Fruit fly (Drosophila melanogaster) whole organism, embryonic: ENCODE data around the gene Nup43.

Source experiments
- Aef1 ChIP-seq: fragments of 200-800 bp; sonication (Bioruptor generic); IDR thresholded peaks from 3 replicates; pipeline ENCODE4 v1.3.6; 2022; ENCODE audit warnings: missing biosample characterization, missing genetic modification characterization
- Atf-2 ChIP-seq: fragments of 200-800 bp; sonication (Bioruptor generic); optimal IDR thresholded peaks from 2 replicates; lab custom pipeline; 2016; ENCODE audit warnings: missing biosample characterization, missing genetic modification characterization
- CG10543 ChIP-seq: fragments of 200-800 bp; sonication (Bioruptor generic); optimal IDR thresholded peaks from 3 replicates; lab custom pipeline; 2017; ENCODE audit warnings: missing biosample characterization, mild to moderate bottlenecking, missing genetic modification characterization, moderate library complexity
- CG11247 ChIP-seq: fragments of 200-800 bp; sonication (Bioruptor generic); IDR thresholded peaks from 2 replicates; pipeline ENCODE4 v1.3.6; 2022; ENCODE audit warnings: missing biosample characterization, missing genetic modification characterization
- CG11456 ChIP-seq: fragments of 200-800 bp; sonication (Bioruptor generic); IDR thresholded peaks from 3 replicates; pipeline ENCODE4 v1.3.6; 2022; ENCODE audit warnings: missing biosample characterization, missing genetic modification characterization
- CG12155 ChIP-seq: fragments of 200-800 bp; sonication (Bioruptor generic); optimal IDR thresholded peaks from 3 replicates; lab custom pipeline; 2016; ENCODE audit warnings: missing biosample characterization, missing genetic modification characterization
- CG1647 ChIP-seq: fragments of 200-800 bp; sonication (Bioruptor generic); optimal IDR thresholded peaks from 3 replicates; lab custom pipeline; 2016; ENCODE audit warnings: missing biosample characterization, missing genetic modification characterization
- CG17328 ChIP-seq: fragments of 200-800 bp; sonication (Bioruptor generic); IDR thresholded peaks from 2 replicates; pipeline ENCODE4 v1.3.6; 2022; ENCODE audit warnings: missing biosample characterization, missing genetic modification characterization
- CG2129 ChIP-seq: fragments of 200-800 bp; sonication (Bioruptor generic); IDR thresholded peaks from 2 replicates; pipeline ENCODE4 v1.3.6; 2022; ENCODE audit warnings: missing biosample characterization, missing genetic modification characterization; ENCODE audit not compliant: partially characterized antibody
- CG2202 ChIP-seq: fragments of 200-800 bp; sonication (Bioruptor generic); optimal IDR thresholded peaks from 2 replicates; lab custom pipeline; 2018; ENCODE audit warnings: missing biosample characterization, mild to moderate bottlenecking, missing genetic modification characterization
- CG3163 ChIP-seq: fragments of 200-800 bp; sonication (Bioruptor generic); optimal IDR thresholded peaks from 3 replicates; lab custom pipeline; 2016; ENCODE audit warnings: missing biosample characterization, missing genetic modification characterization
- CG3726 ChIP-seq: fragments of 200-800 bp; sonication (Bioruptor generic); IDR thresholded peaks from 3 replicates; pipeline ENCODE4, ENCODE4 v1.3.6; 2022; ENCODE audit warnings: missing biosample characterization, missing genetic modification characterization
- CG4282 ChIP-seq: fragments of 200-800 bp; sonication (Bioruptor generic); optimal IDR thresholded peaks from 2 replicates; lab custom pipeline; 2016; ENCODE audit warnings: missing biosample characterization, missing genetic modification characterization
- CG7745 ChIP-seq: fragments of 200-800 bp; sonication (Bioruptor generic); optimal IDR thresholded peaks from 2 replicates; lab custom pipeline; 2018; ENCODE audit warnings: missing biosample characterization, mild to moderate bottlenecking, missing genetic modification characterization, moderate library complexity
- CG7987 ChIP-seq: fragments of 200-800 bp; sonication (Bioruptor generic); optimal IDR thresholded peaks from 2 replicates; lab custom pipeline; 2018; ENCODE audit warnings: missing biosample characterization, mild to moderate bottlenecking, missing genetic modification characterization, moderate library complexity
- CG9437 ChIP-seq: fragments of 200-800 bp; sonication (Bioruptor generic); optimal IDR thresholded peaks from 2 replicates; lab custom pipeline; 2018; ENCODE audit warnings: missing biosample characterization, mild to moderate bottlenecking, missing genetic modification characterization
- CG9609 ChIP-seq: fragments of 200-800 bp; sonication (Bioruptor generic); optimal IDR thresholded peaks from 3 replicates; lab custom pipeline; 2016; ENCODE audit warnings: missing biosample characterization, missing genetic modification characterization
- CoRest ChIP-seq: fragments of 200-800 bp; sonication (Bioruptor generic); optimal IDR thresholded peaks from 3 replicates; lab custom pipeline; 2018; ENCODE audit warnings: missing biosample characterization, mild to moderate bottlenecking, missing genetic modification characterization, moderate library complexity
- Dip2 ChIP-seq: fragments of 200-800 bp; sonication (Bioruptor generic); IDR thresholded peaks from 2 replicates; pipeline ENCODE4 v1.3.6; 2022; ENCODE audit warnings: missing biosample characterization, missing genetic modification characterization
- E2f1 ChIP-seq: fragments of 200-800 bp; sonication (Bioruptor generic); IDR thresholded peaks from 2 replicates; pipeline ENCODE4 v1.3.6; 2022; ENCODE audit warnings: missing biosample characterization, missing genetic modification characterization
- HmgD ChIP-seq: fragments of 200-800 bp; sonication (Bioruptor generic); optimal IDR thresholded peaks from 3 replicates; lab custom pipeline; 2016; ENCODE audit warnings: missing biosample characterization, missing genetic modification characterization
- Lpt ChIP-seq: fragments of >200 bp; optimal IDR thresholded peaks from 2 replicates; lab custom pipeline; 2018; ENCODE audit warnings: missing biosample characterization, missing genetic modification characterization
- PHDP ChIP-seq: fragments of 200-800 bp; sonication (Bioruptor generic); optimal IDR thresholded peaks from 3 replicates; lab custom pipeline; 2018; ENCODE audit warnings: missing biosample characterization, mild to moderate bottlenecking, missing genetic modification characterization, moderate library complexity
- Ravus ChIP-seq: fragments of 200-800 bp; sonication (Bioruptor generic); IDR thresholded peaks from 2 replicates; pipeline ENCODE4 v1.3.6; 2022; ENCODE audit warnings: missing biosample characterization, missing genetic modification characterization
- Rfx ChIP-seq: fragments of 200-800 bp; sonication (Bioruptor generic); IDR thresholded peaks from 2 replicates; pipeline ENCODE4 v1.3.6; 2022; ENCODE audit warnings: missing biosample characterization, missing genetic modification characterization
- Rx ChIP-seq: fragments of 200-800 bp; sonication (Bioruptor generic); IDR thresholded peaks from 2 replicates; pipeline ENCODE4 v1.3.6; 2022; ENCODE audit warnings: missing biosample characterization, missing genetic modification characterization
- Side ChIP-seq: fragments of 200-800 bp; sonication (Bioruptor generic); optimal IDR thresholded peaks from 2 replicates; lab custom pipeline; 2016; ENCODE audit warnings: missing biosample characterization, missing genetic modification characterization
- cato ChIP-seq: fragments of 200-800 bp; sonication (Bioruptor generic); optimal IDR thresholded peaks from 2 replicates; lab custom pipeline; 2016; ENCODE audit warnings: missing biosample characterization, missing genetic modification characterization, borderline replicate concordance
- chif ChIP-seq, 2 experiments: fragments of 200-800 bp; sonication (Bioruptor generic); optimal IDR thresholded peaks; 3 replicates each; lab custom pipeline; 2016; ENCODE audit warnings: missing biosample characterization in 2 of 2, missing genetic modification characterization in 2 of 2
- chn ChIP-seq: fragments of 200-800 bp; sonication (Bioruptor generic); optimal IDR thresholded peaks from 2 replicates; lab custom pipeline; 2016; ENCODE audit warnings: missing biosample characterization, missing genetic modification characterization
- corto ChIP-seq: fragments of 200-800 bp; sonication (Bioruptor generic); optimal IDR thresholded peaks from 2 replicates; lab custom pipeline; 2016; ENCODE audit warnings: missing biosample characterization, mild to moderate bottlenecking, missing genetic modification characterization, moderate library complexity
- hkb ChIP-seq, 2 experiments: fragments of 200-800 bp in 1 of 2; fragments of >200 bp in 1 of 2; sonication (Bioruptor generic) in 1 of 2; IDR thresholded peaks in 1 of 2; optimal IDR thresholded peaks in 1 of 2; 2 replicates each; pipeline versions ENCODE4 v1.3.6 to Lab custom; 2017 to 2022; ENCODE audit warnings: missing biosample characterization in 1 of 2, missing genetic modification characterization in 1 of 2
- inv ChIP-seq: fragments of 200-800 bp; sonication (Bioruptor generic); IDR thresholded peaks from 2 replicates; pipeline ENCODE4 v1.3.6; 2022; ENCODE audit warnings: missing biosample characterization, missing genetic modification characterization; ENCODE audit not compliant: partially characterized antibody
- jing ChIP-seq: fragments of 200-800 bp; sonication (Bioruptor generic); optimal IDR thresholded peaks from 2 replicates; lab custom pipeline; 2018; ENCODE audit warnings: missing biosample characterization, mild to moderate bottlenecking, missing genetic modification characterization
- kni ChIP-seq: fragments of 200-800 bp; sonication (Bioruptor generic); optimal IDR thresholded peaks from 3 replicates; lab custom pipeline; 2017; ENCODE audit warnings: mild to moderate bottlenecking, missing biosample characterization, missing genetic modification reagents, missing genetic modification characterization
- lilli ChIP-seq: fragments of 200-800 bp; sonication (Bioruptor generic); optimal IDR thresholded peaks from 3 replicates; lab custom pipeline; 2016; ENCODE audit warnings: missing biosample characterization, missing genetic modification characterization
- lola ChIP-seq, 3 experiments: fragments of >200 bp in 2 of 3; fragments of 200-800 bp in 1 of 3; sonication (Bioruptor generic) in 1 of 3; optimal IDR thresholded peaks; 2 replicates each; lab custom pipeline; 2017 to 2019; ENCODE audit warnings: missing biosample characterization in 3 of 3, missing genetic modification characterization in 3 of 3, mild to moderate bottlenecking in 1 of 3, moderate library complexity in 1 of 3
- nom ChIP-seq: fragments of 200-800 bp; sonication (Bioruptor generic); optimal IDR thresholded peaks from 2 replicates; lab custom pipeline; 2017; ENCODE audit warnings: missing biosample characterization, missing genetic modification characterization, mild to moderate bottlenecking, moderate library complexity, missing genetic modification reagents
- ranshi ChIP-seq: fragments of 200-800 bp; sonication (Bioruptor generic); IDR thresholded peaks from 2 replicates; pipeline ENCODE4 v1.3.6; 2022; ENCODE audit warnings: missing biosample characterization, missing genetic modification characterization
- repo ChIP-seq: fragments of 200-800 bp; sonication (Bioruptor generic); optimal IDR thresholded peaks from 2 replicates; lab custom pipeline; 2016; ENCODE audit warnings: missing biosample characterization, missing genetic modification characterization
- sna ChIP-seq: fragments of 200-800 bp; sonication (Bioruptor generic); IDR thresholded peaks from 2 replicates; pipeline ENCODE4 v1.3.6; 2022; ENCODE audit warnings: missing biosample characterization, missing genetic modification characterization; ENCODE audit not compliant: partially characterized antibody
- tna ChIP-seq: fragments of 200-800 bp; sonication (Bioruptor generic); IDR thresholded peaks from 2 replicates; pipeline ENCODE4 v1.3.6; 2022; ENCODE audit warnings: missing biosample characterization, missing genetic modification characterization; ENCODE audit not compliant: partially characterized antibody
- trh ChIP-seq: fragments of 200-800 bp; sonication (Bioruptor generic); optimal IDR thresholded peaks from 2 replicates; lab custom pipeline; 2016; ENCODE audit warnings: missing biosample characterization, missing genetic modification characterization
- unc-4 ChIP-seq: fragments of 200-800 bp; sonication (Bioruptor generic); IDR thresholded peaks from 2 replicates; pipeline ENCODE4 v1.3.6; 2022; ENCODE audit warnings: missing biosample characterization, missing genetic modification characterization; ENCODE audit not compliant: partially characterized antibody
- vvl ChIP-seq: fragments of 200-800 bp; sonication (Bioruptor generic); IDR thresholded peaks from 2 replicates; pipeline ENCODE4 v1.3.6; 2022; ENCODE audit warnings: missing biosample characterization, missing genetic modification characterization
- zfh2 ChIP-seq: fragments of 200-800 bp; sonication (Bioruptor generic); optimal IDR thresholded peaks from 2 replicates; lab custom pipeline; 2016; ENCODE audit warnings: missing biosample characterization, missing genetic modification characterization

Nup43 gene

dm6 chr3R:18402549-18403429 is 36.4 kb downstream of the Nup43 start, which contains the start of the genes Wdr37 and koko (continued):
- TF ChIP-seq CG11247 (GFP tag; lab: Robert Waterston, UW) = peak; percentile 97

DNA sequence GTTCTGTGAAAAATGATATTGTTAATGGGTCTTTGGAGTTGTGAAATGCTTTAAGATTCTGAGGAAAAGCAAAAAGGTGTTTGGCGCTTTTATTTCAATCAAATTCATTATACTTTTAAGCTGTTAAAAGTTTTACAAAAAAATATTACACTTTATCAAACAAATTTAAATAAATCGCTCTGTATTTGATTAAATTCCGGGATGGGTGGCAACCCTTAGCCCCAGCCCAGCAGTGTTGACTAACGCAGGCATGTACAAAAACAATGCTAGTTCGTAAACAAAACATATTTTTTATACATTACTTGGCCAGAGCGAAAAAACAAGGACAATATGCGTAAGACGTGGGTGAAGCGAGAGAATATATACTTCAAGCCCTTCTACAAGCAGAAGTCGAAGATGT is 38.3 kb downstream of the Nup43 start, which contains the start of gene CG7685:
Gene CG7685 (plus strand): TSS at position 228 of the 400 bp plus-strand sequence.
- no peak for TF ChIP-seq CG2129 (GFP tag; lab: Robert Waterston, UW)
- TF ChIP-seq Atf-2 (GFP tag; lab: Kevin White, UChicago) = peak; percentile 64
- TF ChIP-seq CG3726 (GFP tag; lab: Robert Waterston, UW) = no peak
- peak; percentile 62 for TF ChIP-seq Side
- no peak for TF ChIP-seq tna (GFP tag; lab: Robert Waterston, UW)
- TF ChIP-seq CG1647 (GFP tag; lab: Kevin White, UChicago) = peak; percentile 68
- TF ChIP-seq lola (GFP tag; optimal IDR thresholded peaks at IDR 0.05; lab: Kevin White, UChicago) = peak in 1 of 3 experiments; percentile 18
- peak; percentile 53 for TF ChIP-seq CG9609 (GFP tag; lab: Kevin White, UChicago)
- peak; percentile 78 for TF ChIP-seq CG10543
- TF ChIP-seq Aef1 (GFP tag; lab: Robert Waterston, UW) = peak; percentile 84
- TF ChIP-seq vvl (GFP tag; lab: Robert Waterston, UW) = peak; percentile 84
- peak; percentile 64 for TF ChIP-seq chn
- TF ChIP-seq PHDP (tag; lab: Kevin White, UChicago) = peak; percentile 76
- peak; percentile 77 for TF ChIP-seq CG7987
- TF ChIP-seq lilli (GFP tag; lab: Kevin White, UChicago) = peak; percentile 82
- TF ChIP-seq Dip2 (GFP tag; lab: Robert Waterston, UW) = no peak
- TF ChIP-seq CG11456 (GFP tag; lab: Robert Waterston, UW) = peak; percentile 72; the same call in 2 of the 3 replicates
- TF ChIP-seq Rx (GFP tag; lab: Robert Waterston, UW) = no peak
- peak; percentile 56 for TF ChIP-seq HmgD (GFP tag; lab: Kevin White, UChicago)
- TF ChIP-seq unc-4 = peak; percentile 21; the same call in 1 of the 2 replicates
- peak; percentile 65 for TF ChIP-seq CG12155 (GFP tag; lab: Kevin White, UChicago)
- TF ChIP-seq CG7745 (tag; lab: Kevin White, UChicago) = no peak
- TF ChIP-seq CoRest (tag; lab: Kevin White, UChicago) = peak; percentile 59
- TF ChIP-seq jing = no peak
- TF ChIP-seq E2f1 (GFP tag; lab: Robert Waterston, UW) = 0 out of 2 replicates have a peak, but pooled peaks have one; percentile 14
- TF ChIP-seq Ravus (GFP tag; lab: Robert Waterston, UW) = no peak
- TF ChIP-seq CG3163 (GFP tag; lab: Kevin White, UChicago) = peak; percentile 48
- TF ChIP-seq cato (GFP tag; lab: Kevin White, UChicago) = peak; percentile 48
- peak; percentile 43; the same call in 1 of the 2 replicates for TF ChIP-seq ranshi (GFP tag; lab: Robert Waterston, UW)
- 0 out of 2 replicates have a peak, but pooled peaks have one; percentile 25 for TF ChIP-seq sna (GFP tag; lab: Robert Waterston, UW)
- peak; percentile 17 for TF ChIP-seq CG2202 (tag; lab: Kevin White, UChicago)
- TF ChIP-seq inv = no peak
- TF ChIP-seq hkb (optimal IDR thresholded peaks at IDR 0.05; lab: Kevin White, UChicago) = no peak
- TF ChIP-seq hkb (GFP tag; IDR thresholded peaks at IDR 0.05; lab: Robert Waterston, UW) = peak; percentile 59
- peak; percentile 63 for TF ChIP-seq repo
- TF ChIP-seq nom = peak; percentile 69
- peak; percentile 49 to 61 for TF ChIP-seq chif (GFP tag; optimal IDR thresholded peaks at IDR 0.05; lab: Kevin White, UChicago)
- TF ChIP-seq corto = no peak
- TF ChIP-seq CG17328 = peak; percentile 52
- no peak for TF ChIP-seq trh (GFP tag; lab: Kevin White, UChicago)
- TF ChIP-seq CG9437 (GFP tag; lab: Kevin White, UChicago) = peak; percentile 3
- TF ChIP-seq zfh2 = peak; percentile 68
- no peak for TF ChIP-seq kni (GFP tag; lab: Kevin White, UChicago)
- TF ChIP-seq Lpt (GFP tag; lab: Kevin White, UChicago) = no peak
- no peak for TF ChIP-seq CG4282
- TF ChIP-seq Rfx (GFP tag; lab: Robert Waterston, UW) = peak; percentile 77
